Worm (Caenorhabditis elegans): ENCODE results near the gene T05C3.6.

DNA sequence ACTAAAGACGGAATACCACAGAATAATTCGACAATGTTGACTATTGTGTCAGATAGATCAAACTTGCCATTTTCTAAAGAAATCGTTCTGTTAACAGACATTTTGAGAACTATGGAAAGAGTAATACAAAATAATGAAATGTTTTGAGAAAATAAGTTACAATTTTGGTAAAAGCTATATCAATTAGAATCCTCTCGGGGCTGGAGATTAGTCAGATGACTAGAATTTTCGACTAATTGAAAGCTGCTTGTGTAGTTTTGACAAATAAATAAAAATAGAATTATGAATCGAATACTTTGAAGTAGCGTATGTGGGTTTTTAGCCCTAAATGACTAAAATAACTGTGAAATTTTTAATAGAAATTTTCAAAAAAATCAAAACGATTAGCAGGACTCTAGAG is 5.4 kb upstream of the T05C3.6 start, which contains the start of gene srg-65:
- no peak for TF ChIP-seq him-1 (tag; optimal IDR thresholded peaks at IDR 0.05)
- no peak for TF ChIP-seq dao-5 (tag; optimal IDR thresholded peaks at IDR 0.05)
- no peak for TF ChIP-seq W03F9.2 (tag; optimal IDR thresholded peaks at IDR 0.05)

All from whole organism, L4/young adult.